Fruit fly (Drosophila melanogaster) whole organism, embryonic: Measurements from ENCODE around the gene CG13060.

Source experiments
- Blimp-1 ChIP-seq: fragments of 200-800 bp; sonication (Bioruptor generic); optimal IDR thresholded peaks from 3 replicates; lab custom pipeline; 2018; ENCODE audit warnings: missing biosample characterization, missing genetic modification characterization, mild to moderate bottlenecking, moderate library complexity, missing genetic modification reagents
- BtbVII ChIP-seq: fragments of 200-800 bp; sonication (Bioruptor generic); optimal IDR thresholded peaks from 3 replicates; lab custom pipeline; 2017; ENCODE audit warnings: missing biosample characterization, mild to moderate bottlenecking, missing genetic modification characterization
- CG1024 ChIP-seq: fragments of 200-800 bp; sonication (Bioruptor generic); IDR thresholded peaks from 2 replicates; pipeline ENCODE4 v1.3.6; 2022; ENCODE audit warnings: missing biosample characterization, missing genetic modification characterization
- CG10274 ChIP-seq: fragments of 200-800 bp; sonication (Bioruptor generic); optimal IDR thresholded peaks from 3 replicates; lab custom pipeline; 2017; ENCODE audit warnings: missing biosample characterization, mild to moderate bottlenecking, missing genetic modification characterization
- CG10979 ChIP-seq: fragments of 200-800 bp; sonication (Bioruptor generic); optimal IDR thresholded peaks from 2 replicates; lab custom pipeline; 2018; ENCODE audit warnings: missing biosample characterization, mild to moderate bottlenecking, missing genetic modification characterization, moderate library complexity
- CG12391 ChIP-seq: fragments of 200-800 bp; sonication (Bioruptor generic); optimal IDR thresholded peaks from 3 replicates; lab custom pipeline; 2018; ENCODE audit warnings: missing biosample characterization, mild to moderate bottlenecking, missing genetic modification characterization, moderate library complexity
- CG12659 ChIP-seq: fragments of 200-800 bp; sonication (Bioruptor generic); optimal IDR thresholded peaks from 3 replicates; lab custom pipeline; 2017; ENCODE audit warnings: mild to moderate bottlenecking, missing biosample characterization, missing genetic modification reagents, missing genetic modification characterization
- CG13894 ChIP-seq: fragments of 200-800 bp; sonication (Bioruptor generic); optimal IDR thresholded peaks from 3 replicates; lab custom pipeline; 2018; ENCODE audit warnings: missing biosample characterization, mild to moderate bottlenecking, missing genetic modification characterization, moderate library complexity
- CG15073 ChIP-seq: fragments of 200-800 bp; sonication (Bioruptor generic); optimal IDR thresholded peaks from 2 replicates; lab custom pipeline; 2016; ENCODE audit warnings: missing biosample characterization, missing genetic modification characterization
- CG18764 ChIP-seq: fragments of 200-800 bp; sonication (Bioruptor generic); optimal IDR thresholded peaks from 3 replicates; lab custom pipeline; 2016; ENCODE audit warnings: missing biosample characterization, missing genetic modification characterization
- CG34422 ChIP-seq: fragments of 200-800 bp; sonication (Bioruptor generic); IDR thresholded peaks from 3 replicates; pipeline ENCODE4 v1.3.6; 2022; ENCODE audit warnings: missing biosample characterization, missing genetic modification characterization
- CG3847 ChIP-seq: fragments of 200-800 bp; sonication (Bioruptor generic); IDR thresholded peaks from 2 replicates; pipeline ENCODE4 v1.3.6; 2022; ENCODE audit warnings: missing biosample characterization, missing genetic modification characterization
- CG42726 ChIP-seq: fragments of 200-800 bp; sonication (Bioruptor generic); IDR thresholded peaks from 2 replicates; pipeline ENCODE4 v1.3.6; 2022; ENCODE audit warnings: missing biosample characterization, missing genetic modification characterization; ENCODE audit not compliant: partially characterized antibody
- CG4424 ChIP-seq: fragments of 200-800 bp; sonication (Bioruptor generic); optimal IDR thresholded peaks from 3 replicates; lab custom pipeline; 2016; ENCODE audit warnings: missing biosample characterization, missing genetic modification characterization
- CG4707 ChIP-seq: fragments of 200-800 bp; sonication (Bioruptor generic); optimal IDR thresholded peaks from 2 replicates; lab custom pipeline; 2018; ENCODE audit warnings: missing biosample characterization, mild to moderate bottlenecking, missing genetic modification characterization, moderate library complexity
- CG7963 ChIP-seq: fragments of 200-800 bp; sonication (Bioruptor generic); IDR thresholded peaks from 3 replicates; pipeline ENCODE4 v1.3.6; 2022; ENCODE audit warnings: missing biosample characterization, missing genetic modification characterization; ENCODE audit not compliant: partially characterized antibody
- CG7987 ChIP-seq: fragments of 200-800 bp; sonication (Bioruptor generic); optimal IDR thresholded peaks from 2 replicates; lab custom pipeline; 2018; ENCODE audit warnings: missing biosample characterization, mild to moderate bottlenecking, missing genetic modification characterization, moderate library complexity
- CG8290 ChIP-seq, 3 experiments: fragments of 200-800 bp; sonication (Bioruptor generic); optimal IDR thresholded peaks; 2 replicates each; lab custom pipeline; 2016 to 2019; ENCODE audit warnings: missing biosample characterization in 3 of 3, missing genetic modification characterization in 3 of 3, mild to moderate bottlenecking in 2 of 3, moderate library complexity in 1 of 3
- CG8478 ChIP-seq: fragments of >200 bp; optimal IDR thresholded peaks from 2 replicates; lab custom pipeline; 2018
- CG9932 ChIP-seq: fragments of 200-800 bp; sonication (Bioruptor generic); IDR thresholded peaks from 2 replicates; pipeline ENCODE4 v1.3.6; 2022; ENCODE audit warnings: missing biosample characterization, missing genetic modification characterization
- Dbx ChIP-seq: fragments of 200-800 bp; sonication (Bioruptor generic); IDR thresholded peaks from 3 replicates; pipeline ENCODE4 v1.3.6; 2022; ENCODE audit warnings: missing biosample characterization, missing genetic modification characterization
- Dll ChIP-seq: fragments of 200-800 bp; sonication (Bioruptor generic); IDR thresholded peaks from 4 replicates; pipeline ENCODE4 v1.3.6; 2022; ENCODE audit warnings: missing biosample characterization, missing genetic modification characterization; ENCODE audit not compliant: partially characterized antibody
- Drgx ChIP-seq: fragments of 200-800 bp; sonication (Bioruptor generic); IDR thresholded peaks from 2 replicates; pipeline ENCODE4 v1.3.6; 2022; ENCODE audit warnings: missing biosample characterization, missing genetic modification characterization
- Gug ChIP-seq: fragments of 200-800 bp; sonication (Bioruptor generic); IDR thresholded peaks from 4 replicates; pipeline ENCODE4 v1.3.6; 2022; ENCODE audit warnings: missing biosample characterization, missing genetic modification characterization
- Mes4 ChIP-seq: fragments of 200-800 bp; sonication (Bioruptor generic); optimal IDR thresholded peaks from 2 replicates; lab custom pipeline; 2016; ENCODE audit warnings: missing biosample characterization, missing genetic modification characterization
- NC2α ChIP-seq: fragments of 200-800 bp; sonication (Bioruptor generic); optimal IDR thresholded peaks from 2 replicates; lab custom pipeline; 2016; ENCODE audit warnings: missing biosample characterization, missing genetic modification characterization
- PHDP ChIP-seq: fragments of 200-800 bp; sonication (Bioruptor generic); optimal IDR thresholded peaks from 3 replicates; lab custom pipeline; 2018; ENCODE audit warnings: missing biosample characterization, mild to moderate bottlenecking, missing genetic modification characterization, moderate library complexity
- Six4 ChIP-seq: fragments of 200-800 bp; sonication (Bioruptor generic); optimal IDR thresholded peaks from 2 replicates; lab custom pipeline; 2016; ENCODE audit warnings: missing biosample characterization, missing genetic modification characterization
- abd-A ChIP-seq: fragments of 200-800 bp; sonication (Bioruptor generic); optimal IDR thresholded peaks from 3 replicates; lab custom pipeline; 2019; ENCODE audit warnings: missing biosample characterization, mild to moderate bottlenecking, missing genetic modification characterization, moderate library complexity
- bowl ChIP-seq: fragments of 200-800 bp; sonication (Bioruptor generic); IDR thresholded peaks from 2 replicates; pipeline ENCODE4 v1.3.6; 2022; ENCODE audit warnings: missing biosample characterization, missing genetic modification characterization
- bsh ChIP-seq, 2 experiments: fragments of 200-800 bp; sonication (Bioruptor generic); optimal IDR thresholded peaks; 2 replicates each; lab custom pipeline; 2017 to 2018; ENCODE audit warnings: mild to moderate bottlenecking in 2 of 2, missing biosample characterization in 2 of 2, missing genetic modification characterization in 2 of 2, moderate library complexity in 1 of 2
- btn ChIP-seq: fragments of 200-800 bp; sonication (Bioruptor generic); optimal IDR thresholded peaks from 2 replicates; lab custom pipeline; 2016; ENCODE audit warnings: missing biosample characterization, missing genetic modification characterization
- cg ChIP-seq: fragments of 200-800 bp; sonication (Bioruptor generic); optimal IDR thresholded peaks from 3 replicates; lab custom pipeline; 2019; ENCODE audit warnings: missing biosample characterization, mild to moderate bottlenecking, missing genetic modification characterization, moderate library complexity
- crp ChIP-seq, 2 experiments: fragments of 200-800 bp; sonication (Bioruptor generic); optimal IDR thresholded peaks; 2 replicates in 1 of 2; 3 replicates in 1 of 2; lab custom pipeline; 2017; ENCODE audit warnings: missing biosample characterization in 2 of 2, missing genetic modification characterization in 2 of 2, mild to moderate bottlenecking in 1 of 2, moderate library complexity in 1 of 2
- fd64A ChIP-seq: fragments of 200-800 bp; sonication (Bioruptor generic); optimal IDR thresholded peaks from 3 replicates; lab custom pipeline; 2018; ENCODE audit warnings: missing biosample characterization, mild to moderate bottlenecking, missing genetic modification characterization
- fd96Cb ChIP-seq: fragments of 200-800 bp; sonication (Bioruptor generic); optimal IDR thresholded peaks from 2 replicates; lab custom pipeline; 2018; ENCODE audit warnings: missing biosample characterization, mild to moderate bottlenecking, missing genetic modification characterization, moderate library complexity
- grau ChIP-seq: fragments of 200-800 bp; optimal IDR thresholded peaks from 3 replicates; lab custom pipeline; 2019; ENCODE audit warnings: missing biosample characterization, mild to moderate bottlenecking, missing genetic modification characterization, moderate library complexity
- hb ChIP-seq: fragments of 200-800 bp; sonication (Bioruptor generic); IDR thresholded peaks from 3 replicates; pipeline ENCODE4 v1.3.6; 2022; ENCODE audit warnings: missing biosample characterization, missing genetic modification characterization; ENCODE audit not compliant: partially characterized antibody
- lbe ChIP-seq: fragments of 200-800 bp; sonication (Bioruptor generic); optimal IDR thresholded peaks from 2 replicates; lab custom pipeline; 2016; ENCODE audit warnings: missing biosample characterization, mild to moderate bottlenecking, missing genetic modification characterization
- nom ChIP-seq: fragments of 200-800 bp; sonication (Bioruptor generic); optimal IDR thresholded peaks from 2 replicates; lab custom pipeline; 2017; ENCODE audit warnings: missing biosample characterization, missing genetic modification characterization, mild to moderate bottlenecking, moderate library complexity, missing genetic modification reagents
- pan ChIP-seq, 4 experiments: fragments of >200 bp in 3 of 4; fragments of 200-800 bp in 1 of 4; sonication (Bioruptor generic) in 1 of 4; optimal IDR thresholded peaks in 3 of 4; IDR thresholded peaks in 1 of 4; 2 replicates each; pipeline versions ENCODE4 v1.3.6 to Lab custom; 2017 to 2022; ENCODE audit warnings: missing biosample characterization in 2 of 4, missing genetic modification characterization in 2 of 4, mixed read lengths in 1 of 4
- pzg ChIP-seq: fragments of 200-800 bp; sonication (Bioruptor generic); optimal IDR thresholded peaks from 3 replicates; lab custom pipeline; 2018; ENCODE audit warnings: missing biosample characterization, mild to moderate bottlenecking, missing genetic modification characterization, moderate library complexity
- ro ChIP-seq: fragments of 200-800 bp; sonication (Bioruptor generic); IDR thresholded peaks from 2 replicates; pipeline ENCODE4 v1.3.6; 2022; ENCODE audit warnings: missing biosample characterization, missing genetic modification characterization
- sc ChIP-seq, 3 experiments: fragments of >200 bp in 2 of 3; fragments of 200-800 bp in 1 of 3; sonication (Bioruptor generic) in 1 of 3; optimal IDR thresholded peaks; 2 replicates in 2 of 3; 3 replicates in 1 of 3; lab custom pipeline; 2017; ENCODE audit warnings: mild to moderate bottlenecking in 1 of 3, missing biosample characterization in 1 of 3, missing genetic modification characterization in 1 of 3, missing genetic modification reagents in 1 of 3
- sens ChIP-seq: fragments of 200-800 bp; sonication (Bioruptor generic); peaks from one replicate; lab custom pipeline; 2016; ENCODE audit warnings: missing biosample characterization, missing genetic modification characterization

CG13060 gene

DNA sequence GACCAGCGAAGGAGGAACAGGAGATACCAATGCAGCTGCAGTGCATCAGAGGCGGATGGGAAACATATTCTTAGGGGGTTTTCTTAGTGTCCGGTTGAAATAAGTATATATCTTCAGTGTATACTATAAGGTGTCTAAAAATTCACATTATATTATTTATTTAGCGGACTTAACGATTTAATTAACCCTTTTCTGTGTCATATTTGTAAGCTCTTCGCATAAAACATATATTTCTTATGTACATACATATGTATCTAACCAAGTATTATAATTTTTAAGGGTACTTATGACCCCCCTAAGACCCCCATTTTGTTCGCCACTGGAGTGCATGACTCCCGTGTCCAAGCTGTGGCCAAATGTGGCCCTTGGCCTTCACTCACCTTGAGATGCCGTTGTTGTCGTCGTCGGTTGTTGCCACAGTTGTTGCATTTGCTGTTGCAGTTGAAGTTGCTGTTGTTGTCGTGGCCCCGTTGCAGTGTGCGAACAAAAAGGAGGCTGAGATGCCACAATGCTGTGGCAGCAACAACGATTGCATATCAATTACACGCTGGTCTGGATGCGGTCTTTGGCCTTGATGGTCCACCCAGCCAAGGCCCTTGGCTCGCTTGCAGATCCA is 41.7 kb downstream of the CG13060 start (continued):
- TF ChIP-seq Six4 (GFP tag; lab: Kevin White, UChicago) (no peak), CG3847 (GFP tag; lab: Robert Waterston, UW) (peak; percentile 7; the same call in 1 of the 2 replicates), CG18764 (GFP tag; lab: Kevin White, UChicago) (no peak), CG9932 (GFP tag; lab: Robert Waterston, UW) (0 out of 2 replicates have a peak, but pooled peaks have one; percentile 12), CG34422 (GFP tag; lab: Robert Waterston, UW) (no peak), pan (optimal IDR thresholded peaks at IDR 0.05; lab: Kevin White, UChicago) (no peak), pan (GFP tag; optimal IDR thresholded peaks at IDR 0.05 in 1 of 2, IDR thresholded peaks at IDR 0.05 in 1 of 2) (no peak), CG10274 (GFP tag; lab: Kevin White, UChicago) (no peak), Dbx (GFP tag; lab: Robert Waterston, UW) (0 out of 3 replicates have a peak, but pooled peaks have one; percentile 12), CG15073 (no peak), hb (0 out of 3 replicates have a peak, but pooled peaks have one; percentile 28), BtbVII (GFP tag; lab: Kevin White, UChicago) (no peak), Mes4 (no peak), abd-A (tag; lab: Kevin White, UChicago) (no peak), Gug (GFP tag; lab: Robert Waterston, UW) (no peak), NC2α (GFP tag; lab: Kevin White, UChicago) (no peak), PHDP (tag; lab: Kevin White, UChicago) (no peak), crp (GFP tag; optimal IDR thresholded peaks at IDR 0.05; lab: Kevin White, UChicago) (no peak), CG42726 (no peak), CG8290 (GFP tag; optimal IDR thresholded peaks at IDR 0.05; lab: Kevin White, UChicago) (no peak), CG8290 (tag; optimal IDR thresholded peaks at IDR 0.05; lab: Kevin White, UChicago) (no peak), CG12659 (GFP tag; lab: Kevin White, UChicago) (no peak), fd64A (no peak), pzg (GFP tag; lab: Kevin White, UChicago) (no peak), sc (optimal IDR thresholded peaks at IDR 0.05; lab: Kevin White, UChicago) (no peak), sc (GFP tag; optimal IDR thresholded peaks at IDR 0.05; lab: Kevin White, UChicago) (no peak), bsh (GFP tag; optimal IDR thresholded peaks at IDR 0.05; lab: Kevin White, UChicago) (peak in 1 of 2 experiments; percentile 89), CG8478 (peak; percentile 45)

DNA sequence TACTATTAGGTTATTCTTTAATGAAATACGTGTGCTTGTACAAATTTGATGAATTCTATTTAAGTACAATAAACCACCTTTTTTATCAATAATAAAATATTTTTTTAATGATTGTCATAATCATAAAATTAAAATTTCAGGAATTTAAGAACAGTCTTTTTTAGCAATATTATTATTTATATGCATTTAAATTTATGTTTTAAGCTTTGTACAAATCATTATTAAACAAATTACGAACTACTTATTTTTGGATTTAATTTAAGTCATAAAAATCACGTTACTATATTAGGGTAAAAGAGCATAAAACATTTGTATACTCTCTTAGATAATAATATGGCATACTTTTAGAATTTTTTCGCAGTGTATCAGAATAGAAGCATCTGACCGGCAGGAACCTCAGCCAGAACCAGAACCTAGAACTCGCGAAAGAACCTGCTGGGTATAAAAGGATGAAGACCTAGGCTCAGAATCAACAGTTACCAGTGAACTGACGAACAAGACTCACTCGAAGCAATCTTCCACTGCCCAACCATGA is 42.5 kb downstream of the CG13060 start, which contains the start of gene Cpr72Ea:
Gene Cpr72Ea, plus strand, starts transcription at position 485 of the 535 bp plus-strand sequence.
- TF ChIP-seq Dll (GFP tag; lab: Robert Waterston, UW) (no peak), ro (GFP tag; lab: Robert Waterston, UW) (no peak)

- no peak for TF ChIP-seq CG7963 (GFP tag; lab: Robert Waterston, UW)
- peak; percentile 47 for TF ChIP-seq lbe (GFP tag; lab: Kevin White, UChicago)
- peak; percentile 13 for TF ChIP-seq fd96Cb (tag; lab: Kevin White, UChicago)
- TF ChIP-seq CG4424 (GFP tag; lab: Kevin White, UChicago) = peak; percentile 9
- TF ChIP-seq CG10979 = peak; percentile 16
- TF ChIP-seq CG12391 (tag; lab: Kevin White, UChicago) = peak; percentile 1
- peak; percentile 63 for TF ChIP-seq Drgx (GFP tag; lab: Robert Waterston, UW)
- TF ChIP-seq CG13894 (tag; lab: Kevin White, UChicago) = no peak
- TF ChIP-seq sens (GFP tag; lab: Kevin White, UChicago) = peak; percentile 75
- TF ChIP-seq CG1024 (GFP tag; lab: Robert Waterston, UW) = no peak
- no peak for TF ChIP-seq bowl (GFP tag; lab: Robert Waterston, UW)
- TF ChIP-seq Blimp-1 = peak; percentile 30
- peak; percentile 5 for TF ChIP-seq grau
- no peak for TF ChIP-seq btn (GFP tag; lab: Kevin White, UChicago)
- TF ChIP-seq CG4707 (GFP tag; lab: Kevin White, UChicago) = no peak
- peak; percentile 89 for TF ChIP-seq nom (GFP tag; lab: Kevin White, UChicago)
- no peak for TF ChIP-seq CG7987 (GFP tag; lab: Kevin White, UChicago)
- no peak for TF ChIP-seq cg (GFP tag; lab: Kevin White, UChicago)
Observed at dm6 chr3L:16364182-16364581, 44.5 kb downstream of the CG13060 start.
